Worm (Caenorhabditis elegans) whole organism, young adult: ENCODE measurements around the gene C05D12.3.
A peak's percentile ranks its signal among the peaks of the same experiment; 100 is the strongest.

Source experiments
- D2030.7 ChIP-seq: fragments of 200-800 bp; sonication (Bioruptor generic); IDR thresholded peaks from 2 replicates; pipeline ENCODE4 v1.3.6; 2022; ENCODE audit warnings: missing genetic modification reagents, missing genetic modification characterization, missing compliant biosample characterization
- F10E7.11 ChIP-seq: sonication (generic microtip); optimal IDR thresholded peaks from 2 replicates; lab custom pipeline; 2017; ENCODE audit warnings: mild to moderate bottlenecking, missing genetic modification characterization, moderate library complexity, missing compliant biosample characterization
- F22D6.2 ChIP-seq: sonication (generic microtip); optimal IDR thresholded peaks from 2 replicates; lab custom pipeline; 2016; ENCODE audit warnings: mild to moderate bottlenecking, missing genetic modification characterization, missing compliant biosample characterization
- F49E8.2 ChIP-seq: sonication (generic microtip); optimal IDR thresholded peaks from 3 replicates; lab custom pipeline; 2017; ENCODE audit warnings: missing genetic modification characterization, mild to moderate bottlenecking, missing compliant biosample characterization, antibody characterized with exemption, moderate library complexity; ENCODE audit not compliant: insufficient read depth
- F57C9.4 ChIP-seq: sonication (generic microtip); optimal IDR thresholded peaks from 2 replicates; lab custom pipeline; 2017; ENCODE audit warnings: mild to moderate bottlenecking, missing genetic modification characterization, missing compliant biosample characterization
- T07F8.4 ChIP-seq: sonication (generic microtip); optimal IDR thresholded peaks from 2 replicates; lab custom pipeline; 2016; ENCODE audit warnings: mild to moderate bottlenecking, missing genetic modification characterization, moderate library complexity, missing compliant biosample characterization
- Y56A3A.18 ChIP-seq: fragments of 200-800 bp; sonication (Bioruptor generic); IDR thresholded peaks from 2 replicates; pipeline ENCODE4 v1.3.6; 2022; ENCODE audit warnings: missing genetic modification reagents, missing genetic modification characterization, missing compliant biosample characterization
- Y67H2A.10 ChIP-seq: fragments of 200-800 bp; sonication (Bioruptor generic); conservative IDR thresholded peaks from 2 replicates; pipeline ENCODE4 v1.3.6; 2022; ENCODE audit warnings: missing genetic modification reagents, missing genetic modification characterization, missing compliant biosample characterization
- Y79H2A.3 ChIP-seq: fragments of 200-800 bp; sonication (Bioruptor generic); conservative IDR thresholded peaks from 2 replicates; pipeline ENCODE4 v1.3.6; 2022; ENCODE audit warnings: missing genetic modification reagents, missing genetic modification characterization, missing compliant biosample characterization
- ZK185.1 ChIP-seq: sonication (generic microtip); optimal IDR thresholded peaks from 2 replicates; lab custom pipeline; 2016; ENCODE audit warnings: mild to moderate bottlenecking, missing genetic modification characterization, missing compliant biosample characterization; ENCODE audit not compliant: poor library complexity, severe bottlenecking
- aptf-2 ChIP-seq: fragments of 200-800 bp; sonication (Bioruptor generic); conservative IDR thresholded peaks from 2 replicates; pipeline ENCODE4 v1.3.6; 2022; ENCODE audit warnings: missing genetic modification reagents, missing genetic modification characterization, missing compliant biosample characterization
- attf-6 ChIP-seq: fragments of 200-800 bp; sonication (Bioruptor generic); IDR thresholded peaks from 2 replicates; pipeline ENCODE4 v1.3.6; 2022; ENCODE audit warnings: missing genetic modification reagents, missing genetic modification characterization, missing compliant biosample characterization
- bed-2 ChIP-seq: fragments of 200-800 bp; sonication (Bioruptor generic); IDR thresholded peaks from 2 replicates; pipeline ENCODE4 v1.3.6; 2022; ENCODE audit warnings: missing genetic modification reagents, missing genetic modification characterization, missing compliant biosample characterization
- cebp-1 ChIP-seq, 2 experiments: fragments of 200-800 bp in 1 of 2; sonication (Bioruptor generic) in 1 of 2; sonication (generic microtip) in 1 of 2; IDR thresholded peaks in 1 of 2; optimal IDR thresholded peaks in 1 of 2; 2 replicates each; pipeline versions ENCODE4 v1.3.6 to Lab custom; 2017 to 2022; ENCODE audit warnings: missing compliant biosample characterization in 2 of 2, missing genetic modification characterization in 2 of 2, mild to moderate bottlenecking in 1 of 2, missing genetic modification reagents in 1 of 2, moderate library complexity in 1 of 2
- ceh-40 ChIP-seq: fragments of 200-800 bp; sonication (Bioruptor generic); IDR thresholded peaks from 2 replicates; pipeline ENCODE4 v1.3.6; 2022; ENCODE audit warnings: missing genetic modification characterization, missing compliant biosample characterization
- chd-7 ChIP-seq: sonication (generic microtip); optimal IDR thresholded peaks from 2 replicates; lab custom pipeline; 2016; ENCODE audit warnings: mild to moderate bottlenecking, missing genetic modification characterization, moderate library complexity, missing compliant biosample characterization
- dpl-1 ChIP-seq: fragments of 150-350 bp; optimal IDR thresholded peaks from 2 replicates; lab custom pipeline; 2014; ENCODE audit warnings: missing biosample characterization, missing genetic modification reagents, missing genetic modification characterization
- egl-18 ChIP-seq: fragments of 200-800 bp; sonication (Bioruptor generic); IDR thresholded peaks from 2 replicates; pipeline ENCODE4 v1.3.6; 2022; ENCODE audit warnings: missing genetic modification reagents, missing genetic modification characterization, missing compliant biosample characterization
- egl-44 ChIP-seq: fragments of 200-800 bp; sonication (Bioruptor generic); IDR thresholded peaks from 2 replicates; pipeline ENCODE4 v1.3.6; 2022; ENCODE audit warnings: missing genetic modification reagents, missing genetic modification characterization, missing compliant biosample characterization
- hmg-20 ChIP-seq: fragments of 200-800 bp; sonication (Bioruptor generic); IDR thresholded peaks from 2 replicates; pipeline ENCODE4 v1.3.6; 2022; ENCODE audit warnings: missing genetic modification reagents, missing genetic modification characterization, missing compliant biosample characterization
- hrde-1 ChIP-seq: sonication (generic microtip); optimal IDR thresholded peaks from 2 replicates; lab custom pipeline; 2016; ENCODE audit warnings: missing genetic modification characterization, mild to moderate bottlenecking, missing compliant biosample characterization, moderate library complexity, missing genotype, missing genetic modification reagents, borderline replicate concordance
- hsf-1 ChIP-seq: fragments of 200-800 bp; sonication (Bioruptor generic); IDR thresholded peaks from 2 replicates; pipeline ENCODE4 v1.3.6; 2022; ENCODE audit warnings: missing genetic modification reagents, missing genetic modification characterization, missing compliant biosample characterization
- lag-1 ChIP-seq: fragments of 200-800 bp; sonication (Bioruptor generic); IDR thresholded peaks from 2 replicates; pipeline ENCODE4 v1.3.6; 2022; ENCODE audit warnings: missing genetic modification reagents, missing genetic modification characterization, missing compliant biosample characterization
- let-607 ChIP-seq, 2 experiments: fragments of 200-800 bp in 1 of 2; sonication (Bioruptor generic) in 1 of 2; sonication (generic microtip) in 1 of 2; optimal IDR thresholded peaks; 2 replicates each; lab custom pipeline; 2016 to 2018; ENCODE audit warnings: mild to moderate bottlenecking in 2 of 2, missing compliant biosample characterization in 2 of 2, missing genetic modification characterization in 2 of 2, moderate library complexity in 2 of 2, missing genotype in 1 of 2
- lin-26 ChIP-seq: fragments of 200-800 bp; sonication (Bioruptor generic); IDR thresholded peaks from 2 replicates; pipeline ENCODE4 v1.3.6; 2022; ENCODE audit warnings: missing genetic modification reagents, missing genetic modification characterization, missing compliant biosample characterization
- lin-54 ChIP-seq: fragments of 200-800 bp; sonication (Bioruptor generic); optimal IDR thresholded peaks from 2 replicates; lab custom pipeline; 2018; ENCODE audit warnings: mild to moderate bottlenecking, missing genetic modification characterization, missing compliant biosample characterization
- mcd-1 ChIP-seq: fragments of 200-800 bp; sonication (Bioruptor generic); IDR thresholded peaks from 2 replicates; pipeline ENCODE4 v1.3.6; 2022; ENCODE audit warnings: missing genetic modification reagents, missing genetic modification characterization, missing compliant biosample characterization
- mes-4 ChIP-seq: sonication (generic microtip); optimal IDR thresholded peaks from 2 replicates; lab custom pipeline; 2016; ENCODE audit warnings: missing genotype, missing genetic modification characterization, missing compliant biosample characterization
- nfya-1 ChIP-seq: sonication (generic microtip); optimal IDR thresholded peaks from 2 replicates; lab custom pipeline; 2017; ENCODE audit warnings: antibody characterized with exemption, missing compliant biosample characterization, missing genetic modification characterization, borderline replicate concordance; ENCODE audit not compliant: insufficient read depth
- nfya-2 ChIP-seq: fragments of 200-800 bp; sonication (Bioruptor generic); IDR thresholded peaks from 2 replicates; pipeline ENCODE4 v1.3.6; 2022; ENCODE audit warnings: missing genetic modification reagents, missing genetic modification characterization, missing compliant biosample characterization
- nhr-120 ChIP-seq: fragments of 200-800 bp; sonication (Bioruptor generic); IDR thresholded peaks from 2 replicates; pipeline ENCODE4 v1.3.6; 2022; ENCODE audit warnings: missing genetic modification characterization, missing compliant biosample characterization
- nhr-179 ChIP-seq: sonication (generic microtip); optimal IDR thresholded peaks from 2 replicates; lab custom pipeline; 2016; ENCODE audit warnings: mild to moderate bottlenecking, missing genetic modification characterization, missing compliant biosample characterization
- nhr-80 ChIP-seq: sonication (generic microtip); optimal IDR thresholded peaks from 2 replicates; lab custom pipeline; 2016; ENCODE audit warnings: missing genetic modification characterization, missing compliant biosample characterization
- rcor-1 ChIP-seq: fragments of 200-800 bp; sonication (Bioruptor generic); IDR thresholded peaks from 2 replicates; pipeline ENCODE4 v1.3.6; 2022; ENCODE audit warnings: missing genetic modification reagents, missing genetic modification characterization, missing compliant biosample characterization
- rpc-1 ChIP-seq, 2 experiments: fragments of 150-350 bp in 1 of 2; sonication (generic microtip) in 1 of 2; optimal IDR thresholded peaks; 2 replicates each; lab custom pipeline; 2014 to 2018; ENCODE audit warnings: missing biosample characterization in 1 of 2, missing genetic modification characterization in 1 of 2, missing genetic modification reagents in 1 of 2, missing genotype in 1 of 2
- sea-2 ChIP-seq: fragments of 200-800 bp; sonication (Bioruptor generic); IDR thresholded peaks from 2 replicates; pipeline ENCODE4 v1.3.6; 2022; ENCODE audit warnings: missing genetic modification characterization, missing compliant biosample characterization
- somi-1 ChIP-seq: fragments of 200-800 bp; sonication (Bioruptor generic); optimal IDR thresholded peaks from 2 replicates; lab custom pipeline; 2018; ENCODE audit warnings: mild to moderate bottlenecking, missing genetic modification characterization, missing compliant biosample characterization
- sptf-2 ChIP-seq: fragments of 200-800 bp; sonication (Bioruptor generic); optimal IDR thresholded peaks from 2 replicates; lab custom pipeline; 2018; ENCODE audit warnings: mild to moderate bottlenecking, missing genetic modification characterization, missing compliant biosample characterization
- tbp1 ChIP-seq: fragments of 200-800 bp; sonication (Bioruptor generic); optimal IDR thresholded peaks from 2 replicates; lab custom pipeline; 2018; ENCODE audit warnings: mild to moderate bottlenecking, missing genetic modification characterization, missing compliant biosample characterization
- tlf-1 ChIP-seq: fragments of 200-800 bp; sonication (Bioruptor generic); optimal IDR thresholded peaks from 2 replicates; lab custom pipeline; 2018; ENCODE audit warnings: mild to moderate bottlenecking, missing genetic modification characterization, missing compliant biosample characterization
- unc-130 ChIP-seq: sonication (generic microtip); optimal IDR thresholded peaks from 2 replicates; lab custom pipeline; 2016; ENCODE audit warnings: missing genetic modification reagents, missing genetic modification characterization, missing compliant biosample characterization
- unc-62 ChIP-seq: fragments of 150-350 bp; optimal IDR thresholded peaks from 2 replicates; lab custom pipeline; 2014; ENCODE audit warnings: missing biosample characterization, missing genetic modification reagents, missing genetic modification characterization
- zim-3 ChIP-seq: sonication (generic microtip); optimal IDR thresholded peaks from 2 replicates; lab custom pipeline; 2017; ENCODE audit warnings: mild to moderate bottlenecking, missing genetic modification characterization, moderate library complexity, missing compliant biosample characterization
- ztf-18 ChIP-seq: sonication (generic microtip); optimal IDR thresholded peaks from 2 replicates; lab custom pipeline; 2016; ENCODE audit warnings: missing genotype, mild to moderate bottlenecking, missing genetic modification characterization, missing compliant biosample characterization
- ztf-26 ChIP-seq: sonication (generic microtip); optimal IDR thresholded peaks from 2 replicates; lab custom pipeline; 2017; ENCODE audit warnings: missing genetic modification characterization, missing compliant biosample characterization
- ztf-28 ChIP-seq: fragments of 200-800 bp; sonication (Bioruptor generic); IDR thresholded peaks from 2 replicates; pipeline ENCODE4 v1.3.6; 2022; ENCODE audit warnings: missing genetic modification reagents, missing genetic modification characterization, missing compliant biosample characterization
- ztf-3 ChIP-seq: fragments of 200-800 bp; sonication (Bioruptor generic); optimal IDR thresholded peaks from 2 replicates; lab custom pipeline; 2018; ENCODE audit warnings: mild to moderate bottlenecking, missing genetic modification characterization, missing compliant biosample characterization

C05D12.3 gene

DNA sequence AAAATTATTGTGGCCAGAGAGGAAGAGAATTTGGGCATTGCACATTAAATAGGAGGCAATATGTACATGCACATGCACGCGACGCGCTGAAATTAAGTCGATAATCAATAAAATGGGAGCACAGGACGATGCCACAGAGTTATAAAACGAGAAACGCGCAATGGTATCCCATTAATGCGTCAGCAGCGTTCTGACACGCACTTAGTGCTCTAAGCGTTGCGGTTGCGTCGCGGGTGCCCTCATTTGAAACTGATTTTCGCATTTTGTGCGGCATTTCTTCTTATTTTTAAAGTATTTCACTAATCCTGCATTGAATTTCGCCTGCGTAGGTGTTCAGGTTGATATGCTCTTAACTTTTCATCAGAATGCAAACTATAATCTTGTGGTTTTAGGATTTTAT, 28.0 kb downstream of the C05D12.3 start, which contains the start of gene rsp-1 (continued):
- TF ChIP-seq aptf-2 (no peak), ZK185.1 (tag; lab: Kevin White, UChicago) (peak; percentile 80), sptf-2 (GFP tag; lab: Kevin White, UChicago) (peak; percentile 4), hrde-1 (peak; percentile 36), chd-7 (tag; lab: Kevin White, UChicago) (peak; percentile 64), F57C9.4 (tag; lab: Kevin White, UChicago) (no peak), zim-3 (tag; lab: Kevin White, UChicago) (no peak), hsf-1 (GFP tag; lab: Robert Waterston, UW) (peak; percentile 12; the same call in 1 of the 2 replicates), unc-62 (GFP tag; lab: Kevin White, UChicago) (no peak), unc-130 (GFP tag; lab: Kevin White, UChicago) (no peak), lag-1 (0 out of 2 replicates have a peak, but pooled peaks have one; percentile 48), tbp1 (peak; percentile 72), ztf-26 (tag; lab: Kevin White, UChicago) (peak; percentile 71), tlf-1 (GFP tag; lab: Kevin White, UChicago) (peak; percentile 87), attf-6 (no peak; the same call in 1 of the 2 replicates), dpl-1 (peak; percentile 56), ztf-18 (tag; lab: Kevin White, UChicago) (peak; percentile 99), let-607 (tag; optimal IDR thresholded peaks at IDR 0.05; lab: Kevin White, UChicago) (peak; percentile 54 to 73), ztf-28 (GFP tag; lab: Robert Waterston, UW) (0 out of 2 replicates have a peak, but pooled peaks have one; percentile 49), ceh-40 (no peak), bed-2 (GFP tag; lab: Robert Waterston, UW) (no peak), F22D6.2 (tag; lab: Kevin White, UChicago) (peak; percentile 27), mes-4 (no peak), somi-1 (peak; percentile 21), mcd-1 (peak; percentile 90), lin-26 (GFP tag; lab: Robert Waterston, UW) (no peak), nfya-1 (no peak), nhr-179 (no peak), F10E7.11 (no peak), Y56A3A.18 (GFP tag; lab: Robert Waterston, UW) (0 out of 2 replicates have a peak, but pooled peaks have one; percentile 49), lin-54 (GFP tag; lab: Kevin White, UChicago) (peak; percentile 93), Y79H2A.3 (GFP tag; lab: Robert Waterston, UW) (no peak), F49E8.2 (tag; lab: Kevin White, UChicago) (peak; percentile 53), D2030.7 (GFP tag; lab: Robert Waterston, UW) (peak; percentile 77), nhr-80 (tag; lab: Kevin White, UChicago) (peak; percentile 95), nfya-2 (GFP tag; lab: Robert Waterston, UW) (no peak), egl-18 (0 out of 2 replicates have a peak, but pooled peaks have one; percentile 30), Y67H2A.10 (GFP tag; lab: Robert Waterston, UW) (peak; percentile 81), sea-2 (no peak), egl-44 (GFP tag; lab: Robert Waterston, UW) (0 out of 2 replicates have a peak, but pooled peaks have one; percentile 29), rcor-1 (peak; percentile 88), cebp-1 (GFP tag; IDR thresholded peaks at IDR 0.05; lab: Robert Waterston, UW) (peak; percentile 52), cebp-1 (tag; optimal IDR thresholded peaks at IDR 0.05; lab: Kevin White, UChicago) (peak; percentile 89), hmg-20 (GFP tag; lab: Robert Waterston, UW) (no peak), ztf-3 (GFP tag; lab: Kevin White, UChicago) (no peak), rpc-1 (optimal IDR thresholded peaks at IDR 0.05; lab: Kevin White, UChicago) (no peak), rpc-1 (tag; optimal IDR thresholded peaks at IDR 0.05; lab: Kevin White, UChicago) (no peak), T07F8.4 (tag; lab: Kevin White, UChicago) (no peak), nhr-120 (GFP tag; lab: Robert Waterston, UW) (no peak)
